Fruit fly (Drosophila melanogaster): Measurements from ENCODE around the gene Spn38F.

The Spn38F gene

DNA sequence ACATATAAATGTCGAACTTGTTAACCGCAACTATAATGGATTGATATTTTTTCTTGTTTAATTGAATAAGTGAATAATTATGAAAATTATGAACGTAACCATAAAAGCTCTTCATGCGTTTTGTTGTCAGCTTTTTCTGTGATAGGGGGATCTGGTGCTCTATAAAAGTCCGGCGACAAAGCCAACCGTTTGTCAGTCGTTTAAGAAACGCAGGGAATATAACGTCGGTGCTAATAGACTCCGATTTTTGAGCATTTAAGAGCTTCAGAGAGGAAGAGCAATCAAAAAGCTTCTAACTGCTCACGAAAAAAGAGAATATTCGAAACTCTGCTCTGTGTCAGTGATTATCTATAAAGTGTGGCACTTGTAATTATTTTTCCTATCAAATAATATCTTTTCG lies 6.7 kb downstream of the Spn38F start, which contains the start of gene CG31674:
TSS of gene CG31674 (plus strand) at position 203 of the 400 bp plus-strand sequence.
- TF ChIP-seq psq (optimal IDR thresholded peaks at IDR 0.05): no peak
- no peak for TF ChIP-seq Sin3A (optimal IDR thresholded peaks at IDR 0.05)
- no peak for TF ChIP-seq Myc (optimal IDR thresholded peaks at IDR 0.05)

DNA sequence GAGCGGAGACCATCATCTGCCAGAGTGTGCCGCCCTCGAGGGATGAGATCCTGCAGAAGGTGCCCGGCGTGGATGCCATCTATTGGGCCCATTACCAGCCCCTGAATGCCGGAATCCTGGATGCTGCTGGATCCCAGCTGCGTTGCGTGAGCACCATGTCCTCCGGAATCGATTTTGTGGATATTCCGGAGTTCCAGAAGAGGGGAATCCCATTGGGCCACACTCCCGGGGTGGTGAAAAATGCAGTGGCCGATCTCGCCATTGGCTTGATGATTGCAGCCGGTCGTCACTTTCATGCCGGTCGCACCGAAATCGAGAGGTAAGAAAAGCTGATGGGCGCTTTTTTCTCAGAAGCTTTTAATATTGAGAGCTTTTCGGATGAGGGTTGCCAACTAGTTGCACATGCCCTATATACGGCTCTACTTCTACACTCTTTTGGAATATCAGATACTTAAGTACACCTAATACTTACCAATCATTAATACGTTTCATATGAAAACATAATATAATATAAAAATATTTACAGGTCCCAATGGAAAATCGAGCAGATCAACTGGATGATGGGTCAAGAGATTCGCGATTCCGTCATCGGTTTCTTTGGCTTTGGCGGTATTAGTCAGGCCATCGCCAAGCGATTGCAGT lies 7.9 kb downstream of the Spn38F start:
- TF ChIP-seq Sin3A (optimal IDR thresholded peaks at IDR 0.05): no peak
- TF ChIP-seq h (optimal IDR thresholded peaks at IDR 0.05): no peak
- no peak for TF ChIP-seq Myc (optimal IDR thresholded peaks at IDR 0.05)

DNA sequence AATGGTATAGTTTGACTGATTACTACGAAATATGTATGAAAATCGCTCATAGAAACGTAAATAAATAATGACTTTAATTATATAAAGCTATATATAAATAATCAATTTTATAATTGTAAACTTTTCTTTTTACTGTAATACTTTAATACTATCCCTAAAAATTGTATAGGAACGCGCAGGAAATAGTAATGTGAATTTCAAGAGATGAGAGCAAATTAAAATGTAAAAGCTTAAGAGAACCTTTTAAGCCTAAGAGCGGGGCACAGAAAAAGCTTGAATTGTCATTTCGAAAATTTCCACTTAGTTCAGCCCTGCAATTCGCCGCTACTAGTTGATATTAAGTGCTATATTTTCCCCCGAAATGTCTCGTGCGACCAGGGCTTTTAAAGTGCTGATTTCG lies 8.5 kb downstream of the Spn38F start, which contains the start of gene CG31673:
TSS of gene CG31673 (plus strand) at position 301 of the 400 bp plus-strand sequence.
- TF ChIP-seq psq (optimal IDR thresholded peaks at IDR 0.05) (no peak), Myc (optimal IDR thresholded peaks at IDR 0.05) (no peak), h (optimal IDR thresholded peaks at IDR 0.05) (no peak), ttk (optimal IDR thresholded peaks at IDR 0.05) (no peak), insv (optimal IDR thresholded peaks at IDR 0.05) (no peak), Sin3A (optimal IDR thresholded peaks at IDR 0.05) (no peak)

DNA sequence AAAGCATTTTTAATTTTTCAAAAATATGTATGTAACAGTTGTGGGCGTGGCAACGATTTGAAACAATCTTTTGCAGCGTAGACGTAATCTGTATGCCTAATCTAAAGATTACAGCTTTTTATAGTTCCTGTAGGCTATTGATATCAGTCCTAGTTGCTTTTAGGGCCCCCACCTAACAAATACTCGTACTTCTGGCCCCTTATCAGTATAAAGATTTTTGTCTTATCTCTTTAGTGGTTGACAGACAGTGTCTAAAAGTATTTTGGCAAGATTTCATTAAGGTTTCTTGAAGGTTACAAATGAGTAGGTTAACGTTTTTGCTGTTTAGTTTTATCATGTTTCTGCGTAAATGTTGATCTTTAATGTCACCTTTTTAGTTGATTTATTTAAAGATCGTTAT lies 9.1 kb downstream of the Spn38F start:
- TF ChIP-seq Myc (optimal IDR thresholded peaks at IDR 0.05) (no peak), psq (optimal IDR thresholded peaks at IDR 0.05) (no peak), Sin3A (optimal IDR thresholded peaks at IDR 0.05) (no peak), insv (optimal IDR thresholded peaks at IDR 0.05) (no peak), ttk (optimal IDR thresholded peaks at IDR 0.05) (no peak), h (optimal IDR thresholded peaks at IDR 0.05) (no peak)

DNA sequence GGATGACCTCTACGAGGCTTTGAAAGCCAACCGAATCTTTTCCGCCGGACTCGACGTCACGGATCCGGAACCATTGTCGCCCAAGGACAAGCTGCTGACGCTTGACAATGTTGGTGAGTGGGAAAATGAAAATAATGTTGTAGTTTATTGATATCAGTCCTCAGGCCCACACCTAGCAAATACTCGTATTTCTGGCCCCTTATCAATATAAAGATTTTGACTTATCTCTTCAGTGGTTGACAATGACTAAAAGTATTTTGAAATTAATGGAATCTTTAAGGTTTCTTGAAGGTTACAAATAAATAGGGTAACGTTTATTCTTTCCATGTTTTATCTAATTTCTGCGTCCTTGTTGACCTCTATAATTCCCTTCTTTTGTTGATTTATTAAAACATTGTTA lies 10.7 kb downstream of the Spn38F start:
- TF ChIP-seq h (optimal IDR thresholded peaks at IDR 0.05) (no peak), ttk (optimal IDR thresholded peaks at IDR 0.05) (no peak), psq (optimal IDR thresholded peaks at IDR 0.05) (no peak), Sin3A (optimal IDR thresholded peaks at IDR 0.05) (no peak), Myc (optimal IDR thresholded peaks at IDR 0.05) (no peak), insv (optimal IDR thresholded peaks at IDR 0.05) (no peak)

DNA sequence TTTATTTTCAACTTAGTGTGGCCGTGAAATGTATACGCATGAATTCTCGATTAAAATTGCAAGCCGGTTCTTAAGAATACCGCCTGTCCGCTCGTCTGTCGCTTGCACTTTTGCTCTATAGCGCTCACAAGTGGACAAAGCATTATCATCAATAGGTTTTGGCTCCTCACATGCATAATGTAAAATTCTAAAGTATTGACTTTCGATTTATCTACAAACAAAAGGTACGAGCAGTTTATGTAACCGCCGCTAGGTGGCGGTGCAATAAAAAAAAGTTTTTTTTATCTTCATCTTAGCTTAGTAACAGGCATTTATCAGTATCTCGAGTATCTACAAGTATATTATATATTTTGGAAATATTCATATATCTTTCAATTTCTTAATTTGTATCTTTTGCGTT lies 11.6 kb downstream of the Spn38F start:
- TF ChIP-seq insv (optimal IDR thresholded peaks at IDR 0.05): no peak
- TF ChIP-seq ttk (optimal IDR thresholded peaks at IDR 0.05): no peak
- TF ChIP-seq h (optimal IDR thresholded peaks at IDR 0.05): no peak
- no peak for TF ChIP-seq psq (optimal IDR thresholded peaks at IDR 0.05)
- TF ChIP-seq Myc (optimal IDR thresholded peaks at IDR 0.05): no peak
- TF ChIP-seq Sin3A (optimal IDR thresholded peaks at IDR 0.05): no peak

DNA sequence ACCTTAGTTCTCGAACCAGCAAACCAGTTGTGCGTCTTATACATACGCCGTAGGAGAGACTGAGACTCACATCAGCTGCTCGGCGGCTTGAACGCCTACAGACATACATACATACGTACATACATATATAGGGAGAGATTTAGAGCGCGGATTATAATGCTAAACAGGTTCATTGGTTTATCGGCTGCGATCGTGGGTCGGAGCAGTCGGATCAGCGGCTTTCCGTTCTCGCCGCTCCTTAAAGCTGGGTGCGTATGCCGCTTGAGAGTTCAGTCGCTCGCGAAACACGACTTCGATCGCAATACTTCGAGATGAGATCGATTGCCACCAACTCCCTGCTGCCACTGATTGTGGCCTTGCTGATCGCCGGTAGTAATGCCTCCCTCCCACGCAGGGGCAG lies 12.5 kb downstream of the Spn38F start:
- no peak for TF ChIP-seq Myc (optimal IDR thresholded peaks at IDR 0.05)
- no peak for TF ChIP-seq insv (optimal IDR thresholded peaks at IDR 0.05)
- TF ChIP-seq psq (optimal IDR thresholded peaks at IDR 0.05): no peak
- TF ChIP-seq ttk (optimal IDR thresholded peaks at IDR 0.05): no peak
- TF ChIP-seq Sin3A (optimal IDR thresholded peaks at IDR 0.05): no peak
- no peak for TF ChIP-seq h (optimal IDR thresholded peaks at IDR 0.05)

DNA sequence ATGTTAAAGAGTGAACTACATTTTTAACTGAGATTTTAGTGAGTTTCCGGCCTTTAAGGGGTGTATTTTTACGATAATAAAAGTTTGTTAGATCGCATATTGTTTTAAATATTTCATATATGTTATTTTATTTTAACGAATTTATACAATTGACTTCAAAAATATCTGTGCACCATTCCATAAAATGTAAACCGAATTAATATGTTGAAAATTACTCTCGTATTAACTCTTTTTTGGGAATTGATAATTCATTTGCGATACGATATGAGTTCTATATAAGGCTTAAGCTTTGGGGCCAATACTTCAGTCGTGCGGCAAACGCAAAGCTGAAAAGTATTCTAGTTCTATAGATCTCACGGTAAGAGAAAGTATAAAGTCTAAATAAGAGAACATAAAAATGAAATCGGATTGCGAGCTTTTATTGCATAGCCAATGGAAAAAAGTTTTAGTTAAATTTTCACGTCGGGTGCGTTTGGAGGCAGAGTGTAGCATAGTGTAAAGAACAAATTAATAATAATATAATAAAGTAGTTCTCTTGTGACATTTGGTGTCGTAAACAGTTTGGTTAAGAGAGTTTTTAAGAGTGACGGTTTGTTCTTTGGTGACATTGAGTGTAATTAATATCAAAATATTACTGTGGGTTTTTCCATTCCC lies 13.5 kb downstream of the Spn38F start:
- TF ChIP-seq ttk (optimal IDR thresholded peaks at IDR 0.05): no peak
- TF ChIP-seq insv (optimal IDR thresholded peaks at IDR 0.05): no peak
- TF ChIP-seq Myc (optimal IDR thresholded peaks at IDR 0.05): no peak
- TF ChIP-seq psq (optimal IDR thresholded peaks at IDR 0.05): no peak
- TF ChIP-seq Sin3A (optimal IDR thresholded peaks at IDR 0.05): no peak
- no peak for TF ChIP-seq h (optimal IDR thresholded peaks at IDR 0.05)

DNA sequence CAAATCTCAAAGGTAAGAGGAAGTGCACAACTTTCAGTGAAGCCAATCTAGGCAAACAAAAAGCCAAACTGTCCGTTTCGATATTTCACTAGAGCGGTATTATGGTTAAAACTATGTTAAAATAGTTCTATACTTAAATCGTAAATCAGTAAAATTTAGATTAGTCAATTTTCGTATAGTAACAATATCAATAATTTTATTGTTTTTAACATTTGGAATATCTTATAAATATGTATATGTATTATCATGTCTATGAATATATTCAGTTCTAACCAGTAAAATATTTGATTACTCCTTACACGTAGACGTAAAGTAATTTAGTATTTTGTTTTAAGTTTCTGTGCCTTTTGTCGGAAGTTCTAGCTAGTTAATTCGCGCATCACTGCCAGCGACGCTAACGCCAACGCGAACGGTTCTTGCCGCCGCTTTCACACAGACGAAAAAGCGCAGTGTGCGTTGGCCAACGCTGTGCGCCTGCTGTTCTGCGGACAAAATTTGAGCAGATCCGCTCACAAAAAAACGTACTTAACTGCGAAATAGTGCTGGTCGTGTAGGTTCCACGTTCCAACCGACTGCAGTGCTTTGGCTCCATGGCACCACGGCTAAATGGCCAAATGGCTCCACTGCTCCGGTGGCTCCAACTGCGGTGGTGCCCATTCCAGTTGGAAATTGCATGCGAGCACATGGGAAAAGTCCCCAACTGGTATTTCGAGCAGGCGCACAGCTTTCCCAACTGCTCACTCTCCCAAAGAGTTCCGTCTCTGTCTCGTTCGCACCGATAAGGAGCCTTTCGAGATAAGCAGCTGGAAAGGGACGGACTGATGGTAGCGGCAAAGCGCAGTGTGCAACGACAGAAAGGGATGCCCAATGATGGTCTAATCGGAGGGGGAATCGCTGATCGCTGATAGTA lies 14.3 kb downstream of the Spn38F start:
- TF ChIP-seq h (optimal IDR thresholded peaks at IDR 0.05): no peak
- no peak for TF ChIP-seq ttk (optimal IDR thresholded peaks at IDR 0.05)
- TF ChIP-seq insv (optimal IDR thresholded peaks at IDR 0.05): no peak
- no peak for TF ChIP-seq psq (optimal IDR thresholded peaks at IDR 0.05)
- no peak for TF ChIP-seq Myc (optimal IDR thresholded peaks at IDR 0.05)
- no peak for TF ChIP-seq Sin3A (optimal IDR thresholded peaks at IDR 0.05)

DNA sequence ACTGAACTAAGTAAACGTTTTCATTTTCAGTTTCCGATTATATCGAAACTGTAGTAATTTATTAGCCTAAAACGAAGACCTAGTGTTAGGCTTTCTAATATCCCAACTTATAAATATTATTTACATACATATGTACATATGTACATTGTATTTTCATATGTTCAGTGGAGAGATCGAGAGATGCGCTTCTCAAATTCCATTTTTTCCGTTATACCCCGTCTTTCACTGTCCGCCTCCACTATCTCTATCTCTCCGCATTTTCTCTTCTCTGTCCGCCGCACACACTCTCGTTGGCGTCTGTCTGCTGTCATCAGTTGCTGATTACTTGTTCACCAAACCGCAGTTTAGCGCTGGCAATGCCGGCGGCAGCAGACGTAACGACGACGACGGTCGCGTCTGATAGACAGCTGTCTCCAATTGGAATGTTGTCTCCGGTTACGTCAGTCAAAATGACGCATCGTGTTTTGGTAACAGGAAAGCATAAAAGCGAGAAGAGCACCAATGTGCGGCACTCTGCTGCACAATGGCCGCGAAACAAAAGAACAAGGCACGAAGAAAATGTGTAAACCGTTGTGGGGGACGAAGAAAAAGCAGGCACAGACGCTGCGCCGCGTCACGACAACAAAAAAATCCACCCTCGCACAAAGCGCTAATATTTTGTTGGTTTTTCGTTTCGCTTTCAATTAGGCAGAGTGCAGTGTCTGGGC lies 15.1 kb downstream of the Spn38F start, which contains the start of gene CG9331:
TSS of gene CG9331 (plus strand) at position 340 of the 707 bp plus-strand sequence.
- TF ChIP-seq Sin3A (optimal IDR thresholded peaks at IDR 0.05): no peak
- no peak for TF ChIP-seq h (optimal IDR thresholded peaks at IDR 0.05)
- no peak for TF ChIP-seq psq (optimal IDR thresholded peaks at IDR 0.05)
- TF ChIP-seq insv (optimal IDR thresholded peaks at IDR 0.05): no peak
- TF ChIP-seq ttk (optimal IDR thresholded peaks at IDR 0.05): no peak
- TF ChIP-seq Myc (optimal IDR thresholded peaks at IDR 0.05): no peak

DNA sequence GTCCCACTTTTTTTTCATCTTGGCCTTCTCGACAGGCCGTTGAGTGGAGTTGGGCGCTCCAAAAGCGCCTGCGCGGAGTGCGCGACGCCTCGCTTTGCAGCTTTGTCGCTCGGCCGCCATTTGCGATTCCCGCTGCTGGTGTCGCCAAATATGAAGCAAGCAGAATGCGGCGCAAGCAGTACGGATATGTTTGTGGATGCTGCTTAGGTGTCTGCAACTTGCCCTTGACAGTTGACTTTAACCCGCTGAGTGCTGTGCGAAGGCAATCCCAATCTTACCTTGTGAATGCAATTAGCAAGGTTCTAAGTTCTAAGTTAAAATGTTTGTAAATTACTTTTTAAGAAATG lies 15.8 kb downstream of the Spn38F start:
- TF ChIP-seq insv (optimal IDR thresholded peaks at IDR 0.05) (no peak), ttk (optimal IDR thresholded peaks at IDR 0.05) (no peak), Myc (optimal IDR thresholded peaks at IDR 0.05) (no peak), h (optimal IDR thresholded peaks at IDR 0.05) (no peak), Sin3A (optimal IDR thresholded peaks at IDR 0.05) (no peak)

All from Kc167 (cell line).